Fruit fly (Drosophila melanogaster) whole organism, embryonic: Measurements from ENCODE around the gene RPA1.

Source experiments
- BtbVII ChIP-seq: fragments of 200-800 bp; sonication (Bioruptor generic); optimal IDR thresholded peaks from 3 replicates; lab custom pipeline; 2017; ENCODE audit warnings: missing biosample characterization, mild to moderate bottlenecking, missing genetic modification characterization
- CG12071 ChIP-seq: fragments of 200-800 bp; sonication (Bioruptor generic); optimal IDR thresholded peaks from 3 replicates; lab custom pipeline; 2018; ENCODE audit warnings: missing biosample characterization, mild to moderate bottlenecking, missing genetic modification characterization
- CG1602 ChIP-seq: fragments of 200-800 bp; sonication (Bioruptor generic); optimal IDR thresholded peaks from 3 replicates; lab custom pipeline; 2016; ENCODE audit warnings: missing biosample characterization, missing genetic modification characterization
- Deaf1 ChIP-seq: fragments of 200-800 bp; optimal IDR thresholded peaks from 3 replicates; lab custom pipeline; 2019; ENCODE audit warnings: missing biosample characterization, mild to moderate bottlenecking, missing genetic modification characterization, moderate library complexity
- Fer2 ChIP-seq: fragments of 200-800 bp; sonication (Bioruptor generic); optimal IDR thresholded peaks from 2 replicates; lab custom pipeline; 2018; ENCODE audit warnings: missing biosample characterization, mild to moderate bottlenecking, missing genetic modification characterization, moderate library complexity
- Sry-δ ChIP-seq: fragments of 200-800 bp; sonication (Bioruptor generic); optimal IDR thresholded peaks from 2 replicates; lab custom pipeline; 2016; ENCODE audit warnings: missing biosample characterization, missing genetic modification characterization
- chm ChIP-seq: fragments of 200-800 bp; sonication (Bioruptor generic); IDR thresholded peaks from 2 replicates; pipeline ENCODE4 v1.3.6; 2022; ENCODE audit warnings: missing biosample characterization, missing genetic modification characterization
- crc ChIP-seq: fragments of 200-800 bp; sonication (Bioruptor generic); optimal IDR thresholded peaks from 2 replicates; lab custom pipeline; 2016; ENCODE audit warnings: missing biosample characterization, missing genetic modification characterization
- schlank ChIP-seq: fragments of 200-800 bp; sonication (Bioruptor generic); optimal IDR thresholded peaks from 2 replicates; lab custom pipeline; 2018; ENCODE audit warnings: missing biosample characterization, mild to moderate bottlenecking, missing genetic modification characterization
- slou ChIP-seq: fragments of 200-800 bp; sonication (Bioruptor generic); optimal IDR thresholded peaks from 3 replicates; lab custom pipeline; 2016; ENCODE audit warnings: missing biosample characterization, missing genetic modification characterization
- ssp ChIP-seq: fragments of 200-800 bp; sonication (Bioruptor generic); IDR thresholded peaks from 2 replicates; pipeline ENCODE4 v1.3.6; 2022; ENCODE audit warnings: missing biosample characterization, missing genetic modification characterization
- tap ChIP-seq: fragments of 200-800 bp; optimal IDR thresholded peaks from 3 replicates; lab custom pipeline; 2019; ENCODE audit warnings: missing biosample characterization, mild to moderate bottlenecking, missing genetic modification characterization, moderate library complexity
- tx ChIP-seq: fragments of 200-800 bp; sonication (Bioruptor generic); optimal IDR thresholded peaks from 2 replicates; lab custom pipeline; 2016; ENCODE audit warnings: missing biosample characterization, missing genetic modification characterization
- yki ChIP-seq: fragments of >200 bp; optimal IDR thresholded peaks from 3 replicates; lab custom pipeline; 2018

- TF ChIP-seq slou = no peak
- TF ChIP-seq crc (GFP tag; lab: Kevin White, UChicago) = no peak
- TF ChIP-seq Sry-δ (GFP tag; lab: Kevin White, UChicago) = no peak
- TF ChIP-seq chm (GFP tag; lab: Robert Waterston, UW) = no peak
- no peak for TF ChIP-seq BtbVII (GFP tag; lab: Kevin White, UChicago)
- no peak for TF ChIP-seq CG12071 (GFP tag; lab: Kevin White, UChicago)
- TF ChIP-seq CG1602 (GFP tag; lab: Kevin White, UChicago) = no peak
- TF ChIP-seq ssp (GFP tag; lab: Robert Waterston, UW) = no peak
- TF ChIP-seq schlank (tag; lab: Kevin White, UChicago) = no peak
- no peak for TF ChIP-seq Fer2
- TF ChIP-seq Deaf1 (tag; lab: Kevin White, UChicago) = no peak
- TF ChIP-seq tap = no peak
- no peak for TF ChIP-seq yki (lab: Kevin White, UChicago)
- TF ChIP-seq tx (GFP tag; lab: Kevin White, UChicago) = no peak
Measured at dm6 chr3R:8223074-8223597, 41.1 kb downstream of the RPA1 start.
